Fruit fly (Drosophila melanogaster) whole organism, pupa: Measurements from ENCODE around the gene bnl.

ENCODE experiments used
- CG10348 ChIP-seq: fragments of 200-800 bp; sonication (Bioruptor generic); IDR thresholded peaks from 2 replicates; pipeline ENCODE4 v1.3.6; 2022; ENCODE audit warnings: missing biosample characterization, missing genetic modification characterization
- CG12605 ChIP-seq: fragments of 200-800 bp; sonication (Bioruptor generic); IDR thresholded peaks from 2 replicates; pipeline ENCODE4 v1.3.6; 2022; ENCODE audit warnings: missing biosample characterization, missing genetic modification characterization
- CG13204 ChIP-seq: fragments of 200-800 bp; sonication (Bioruptor generic); optimal IDR thresholded peaks from 2 replicates; lab custom pipeline; 2018; ENCODE audit warnings: missing biosample characterization, mild to moderate bottlenecking, missing genetic modification characterization, moderate library complexity
- CG14655 ChIP-seq: fragments of 200-800 bp; sonication (Bioruptor generic); optimal IDR thresholded peaks from 3 replicates; lab custom pipeline; 2017; ENCODE audit warnings: mild to moderate bottlenecking, missing biosample characterization, missing genetic modification reagents, missing genetic modification characterization
- CG15710 ChIP-seq: fragments of 200-800 bp; sonication (Bioruptor generic); optimal IDR thresholded peaks from 2 replicates; lab custom pipeline; 2018; ENCODE audit warnings: missing biosample characterization, mild to moderate bottlenecking, missing genetic modification characterization, moderate library complexity
- CG17806 ChIP-seq: fragments of 200-800 bp; sonication (Bioruptor generic); optimal IDR thresholded peaks from 2 replicates; lab custom pipeline; 2018; ENCODE audit warnings: missing biosample characterization, mild to moderate bottlenecking, missing genetic modification characterization, moderate library complexity
- CG32121 ChIP-seq: fragments of 200-800 bp; sonication (Bioruptor generic); IDR thresholded peaks from 2 replicates; pipeline ENCODE4 v1.3.6; 2022; ENCODE audit warnings: missing biosample characterization, missing genetic modification characterization
- CG34367 ChIP-seq: fragments of 200-800 bp; sonication (Bioruptor generic); optimal IDR thresholded peaks from 2 replicates; lab custom pipeline; 2018; ENCODE audit warnings: missing biosample characterization, mild to moderate bottlenecking, missing genetic modification characterization
- CG4496 ChIP-seq: fragments of 200-800 bp; sonication (Bioruptor generic); IDR thresholded peaks from 3 replicates; pipeline ENCODE4 v1.3.6; 2022; ENCODE audit warnings: missing biosample characterization, missing genetic modification characterization
- CG8159 ChIP-seq: fragments of 200-800 bp; sonication (Bioruptor generic); optimal IDR thresholded peaks from 3 replicates; lab custom pipeline; 2018; ENCODE audit warnings: missing biosample characterization, mild to moderate bottlenecking, missing genetic modification characterization, moderate library complexity
- CG8301 ChIP-seq: fragments of 200-800 bp; sonication (Bioruptor generic); optimal IDR thresholded peaks from 2 replicates; lab custom pipeline; 2018; ENCODE audit warnings: missing biosample characterization, mild to moderate bottlenecking, missing genetic modification characterization
- CG9948 ChIP-seq: fragments of 200-800 bp; sonication (Bioruptor generic); optimal IDR thresholded peaks from 2 replicates; lab custom pipeline; 2018; ENCODE audit warnings: missing biosample characterization, mild to moderate bottlenecking, missing genetic modification characterization, moderate library complexity
- D1 ChIP-seq: fragments of 200-800 bp; sonication (Bioruptor generic); optimal IDR thresholded peaks from 2 replicates; lab custom pipeline; 2018; ENCODE audit warnings: missing biosample characterization, mild to moderate bottlenecking, missing genetic modification characterization, moderate library complexity
- EcR ChIP-seq: fragments of 200-800 bp; sonication (Bioruptor generic); optimal IDR thresholded peaks from 3 replicates; lab custom pipeline; 2019; ENCODE audit warnings: missing biosample characterization, missing genetic modification characterization, mild to moderate bottlenecking, moderate library complexity, missing genetic modification reagents
- Ets98B ChIP-seq: fragments of 200-800 bp; sonication (Bioruptor generic); IDR thresholded peaks from 2 replicates; pipeline ENCODE4 v1.3.6; 2022; ENCODE audit warnings: missing biosample characterization, missing genetic modification characterization
- Pif1A ChIP-seq: fragments of 200-800 bp; sonication (Bioruptor generic); optimal IDR thresholded peaks from 3 replicates; lab custom pipeline; 2016; ENCODE audit warnings: missing biosample characterization, missing genetic modification characterization
- Pif1B ChIP-seq: fragments of 200-800 bp; sonication (Bioruptor generic); optimal IDR thresholded peaks from 3 replicates; lab custom pipeline; 2016; ENCODE audit warnings: missing biosample characterization, missing genetic modification characterization
- Snoo ChIP-seq: fragments of 200-800 bp; sonication (Bioruptor generic); optimal IDR thresholded peaks from 3 replicates; lab custom pipeline; 2017; ENCODE audit warnings: missing biosample characterization, mild to moderate bottlenecking, missing genetic modification characterization, inconsistent platforms
- fd96Ca ChIP-seq: fragments of 200-800 bp; sonication (Bioruptor generic); IDR thresholded peaks from 3 replicates; pipeline ENCODE4 v1.3.6; 2022; ENCODE audit warnings: missing biosample characterization, missing genetic modification characterization
- gl ChIP-seq: fragments of 200-800 bp; sonication (Bioruptor generic); optimal IDR thresholded peaks from 2 replicates; lab custom pipeline; 2018; ENCODE audit warnings: missing biosample characterization, mild to moderate bottlenecking, missing genetic modification characterization
- rn ChIP-seq: fragments of 200-800 bp; sonication (Bioruptor generic); IDR thresholded peaks from 2 replicates; pipeline ENCODE4 v1.3.6; 2022; ENCODE audit warnings: missing biosample characterization, missing genetic modification characterization

The bnl gene

dm6 chr3R:19833963-19834362, 2.7 kb downstream of the bnl start:
- TF ChIP-seq gl (tag; lab: Kevin White, UChicago) (no peak), Pif1B (GFP tag; lab: Kevin White, UChicago) (no peak), EcR (GFP tag; lab: Kevin White, UChicago) (no peak), CG32121 (GFP tag; lab: Robert Waterston, UW) (no peak), Ets98B (no peak), D1 (tag; lab: Kevin White, UChicago) (no peak), CG34367 (tag; lab: Kevin White, UChicago) (no peak), CG9948 (no peak), CG15710 (tag; lab: Kevin White, UChicago) (no peak), rn (no peak), fd96Ca (GFP tag; lab: Robert Waterston, UW) (no peak), CG10348 (GFP tag; lab: Robert Waterston, UW) (no peak), CG13204 (GFP tag; lab: Kevin White, UChicago) (no peak), CG8301 (no peak), CG12605 (no peak)

dm6 chr3R:19833546-19833945, 3.1 kb downstream of the bnl start:
- TF ChIP-seq CG12605: peak; percentile 42; the same call in 1 of the 2 replicates
- peak; percentile 65; the same call in 1 of the 2 replicates for TF ChIP-seq Ets98B
- no peak for TF ChIP-seq D1 (tag; lab: Kevin White, UChicago)
- TF ChIP-seq CG14655: peak; percentile 34
- TF ChIP-seq fd96Ca (GFP tag; lab: Robert Waterston, UW): peak; percentile 45; the same call in 1 of the 3 replicates
- TF ChIP-seq gl (tag; lab: Kevin White, UChicago): no peak
- no peak for TF ChIP-seq CG10348 (GFP tag; lab: Robert Waterston, UW)
- no peak for TF ChIP-seq CG17806 (tag; lab: Kevin White, UChicago)
- TF ChIP-seq Pif1A: no peak
- peak; percentile 79 for TF ChIP-seq CG4496
- TF ChIP-seq CG15710 (tag; lab: Kevin White, UChicago): no peak
- TF ChIP-seq CG32121 (GFP tag; lab: Robert Waterston, UW): peak; percentile 85

dm6 chr3R:19830973-19831372, 5.6 kb downstream of the bnl start:
- TF ChIP-seq Ets98B: no peak
- no peak for TF ChIP-seq CG4496
- no peak for TF ChIP-seq D1 (tag; lab: Kevin White, UChicago)
- no peak for TF ChIP-seq CG8301
- TF ChIP-seq gl (tag; lab: Kevin White, UChicago): no peak
- TF ChIP-seq CG10348 (GFP tag; lab: Robert Waterston, UW): no peak
- no peak for TF ChIP-seq CG8159 (tag; lab: Kevin White, UChicago)
- TF ChIP-seq CG12605: no peak
- TF ChIP-seq CG17806 (tag; lab: Kevin White, UChicago): no peak
- no peak for TF ChIP-seq CG14655
- TF ChIP-seq CG9948: no peak
- TF ChIP-seq rn: no peak

- TF ChIP-seq CG8159 (tag; lab: Kevin White, UChicago) (no peak), D1 (tag; lab: Kevin White, UChicago) (no peak), CG17806 (tag; lab: Kevin White, UChicago) (no peak)
Observed at dm6 chr3R:19826806-19827328, 9.8 kb downstream of the bnl start.

dm6 chr3R:19826355-19826754, 10.3 kb downstream of the bnl start:
- TF ChIP-seq CG12605 (no peak), Snoo (tag; lab: Kevin White, UChicago) (no peak), CG15710 (tag; lab: Kevin White, UChicago) (no peak), Ets98B (no peak), Pif1A (no peak), CG10348 (GFP tag; lab: Robert Waterston, UW) (no peak), CG8159 (tag; lab: Kevin White, UChicago) (no peak), rn (no peak)

- TF ChIP-seq Pif1A: no peak
- TF ChIP-seq CG34367 (tag; lab: Kevin White, UChicago): no peak
- TF ChIP-seq CG8301: no peak
- no peak for TF ChIP-seq CG8159 (tag; lab: Kevin White, UChicago)
- no peak for TF ChIP-seq CG9948
- TF ChIP-seq fd96Ca (GFP tag; lab: Robert Waterston, UW): no peak
- no peak for TF ChIP-seq CG13204 (GFP tag; lab: Kevin White, UChicago)
- TF ChIP-seq EcR (GFP tag; lab: Kevin White, UChicago): no peak
- TF ChIP-seq Snoo (tag; lab: Kevin White, UChicago): no peak
Observed at dm6 chr3R:19824480-19824879, 12.1 kb downstream of the bnl start.

dm6 chr3R:19822138-19822537, 14.5 kb downstream of the bnl start:
- no peak for TF ChIP-seq CG12605
- TF ChIP-seq CG32121 (GFP tag; lab: Robert Waterston, UW): no peak
- no peak for TF ChIP-seq EcR (GFP tag; lab: Kevin White, UChicago)
- no peak for TF ChIP-seq CG9948
- TF ChIP-seq CG10348 (GFP tag; lab: Robert Waterston, UW): no peak
- no peak for TF ChIP-seq gl (tag; lab: Kevin White, UChicago)
- TF ChIP-seq, all 21 proteins: peak for 0
